Fruit fly (Drosophila melanogaster) whole organism, embryonic: ENCODE measurements around the gene CG6830.

Source experiments
- Atf3 ChIP-seq: fragments of 200-800 bp; sonication (Bioruptor generic); optimal IDR thresholded peaks from 3 replicates; lab custom pipeline; 2016; ENCODE audit warnings: missing biosample characterization, missing genetic modification characterization
- Blimp-1 ChIP-seq: fragments of 200-800 bp; sonication (Bioruptor generic); optimal IDR thresholded peaks from 3 replicates; lab custom pipeline; 2018; ENCODE audit warnings: missing biosample characterization, missing genetic modification characterization, mild to moderate bottlenecking, moderate library complexity, missing genetic modification reagents
- CG10147 ChIP-seq: fragments of 200-800 bp; sonication (Bioruptor generic); optimal IDR thresholded peaks from 2 replicates; lab custom pipeline; 2019; ENCODE audit warnings: missing biosample characterization, mild to moderate bottlenecking, missing genetic modification characterization, moderate library complexity
- CG10366 ChIP-seq: fragments of 200-800 bp; sonication (Bioruptor generic); IDR thresholded peaks from 2 replicates; pipeline ENCODE4 v1.3.6; 2022; ENCODE audit warnings: missing biosample characterization, missing genetic modification characterization
- CG10654 ChIP-seq: fragments of 200-800 bp; sonication (Bioruptor generic); optimal IDR thresholded peaks from 2 replicates; lab custom pipeline; 2016; ENCODE audit warnings: missing biosample characterization, missing genetic modification characterization
- CG11247 ChIP-seq: fragments of 200-800 bp; sonication (Bioruptor generic); IDR thresholded peaks from 2 replicates; pipeline ENCODE4 v1.3.6; 2022; ENCODE audit warnings: missing biosample characterization, missing genetic modification characterization
- CG12155 ChIP-seq: fragments of 200-800 bp; sonication (Bioruptor generic); optimal IDR thresholded peaks from 3 replicates; lab custom pipeline; 2016; ENCODE audit warnings: missing biosample characterization, missing genetic modification characterization
- CG12236 ChIP-seq: fragments of 200-800 bp; sonication (Bioruptor generic); optimal IDR thresholded peaks from 2 replicates; lab custom pipeline; 2016; ENCODE audit warnings: missing biosample characterization, missing genetic modification characterization
- CG12744 ChIP-seq: fragments of 200-800 bp; sonication (Bioruptor generic); optimal IDR thresholded peaks from 2 replicates; lab custom pipeline; 2016; ENCODE audit warnings: missing biosample characterization, missing genetic modification characterization
- CG12769 ChIP-seq: fragments of 200-800 bp; sonication (Bioruptor generic); optimal IDR thresholded peaks from 2 replicates; lab custom pipeline; 2019; ENCODE audit warnings: missing biosample characterization, mild to moderate bottlenecking, missing genetic modification characterization, moderate library complexity
- CG13775 ChIP-seq: fragments of 200-800 bp; sonication (Bioruptor generic); optimal IDR thresholded peaks from 3 replicates; lab custom pipeline; 2017; ENCODE audit warnings: missing biosample characterization, mild to moderate bottlenecking, missing genetic modification characterization
- CG15269 ChIP-seq: fragments of 200-800 bp; sonication (Bioruptor generic); optimal IDR thresholded peaks from 2 replicates; lab custom pipeline; 2018; ENCODE audit warnings: missing biosample characterization, mild to moderate bottlenecking, missing genetic modification characterization, moderate library complexity
- CG15601 ChIP-seq: fragments of 200-800 bp; sonication (Bioruptor generic); optimal IDR thresholded peaks from 3 replicates; lab custom pipeline; 2019; ENCODE audit warnings: missing biosample characterization, mild to moderate bottlenecking, missing genetic modification characterization, moderate library complexity
- CG2199 ChIP-seq: fragments of 200-800 bp; sonication (Bioruptor generic); IDR thresholded peaks from 3 replicates; pipeline ENCODE4 v1.3.6; 2022; ENCODE audit warnings: missing biosample characterization, missing genetic modification characterization
- CG2712 ChIP-seq: fragments of 200-800 bp; optimal IDR thresholded peaks from 3 replicates; lab custom pipeline; 2019; ENCODE audit warnings: missing biosample characterization, mild to moderate bottlenecking, missing genetic modification characterization, moderate library complexity
- CG43689 ChIP-seq: fragments of 200-800 bp; sonication (Bioruptor generic); IDR thresholded peaks from 2 replicates; pipeline ENCODE4 v1.3.6; 2022; ENCODE audit warnings: missing biosample characterization, missing genetic modification characterization
- CG6689 ChIP-seq: fragments of 200-800 bp; sonication (Bioruptor generic); IDR thresholded peaks from 2 replicates; pipeline ENCODE4 v1.3.6; 2022; ENCODE audit warnings: missing biosample characterization, missing genetic modification characterization
- CG7357 ChIP-seq: fragments of 200-800 bp; sonication (Bioruptor generic); IDR thresholded peaks from 3 replicates; pipeline ENCODE4 v1.3.6; 2022; ENCODE audit warnings: missing biosample characterization, missing genetic modification characterization
- CG7745 ChIP-seq: fragments of 200-800 bp; sonication (Bioruptor generic); optimal IDR thresholded peaks from 2 replicates; lab custom pipeline; 2018; ENCODE audit warnings: missing biosample characterization, mild to moderate bottlenecking, missing genetic modification characterization, moderate library complexity
- CG9215 ChIP-seq: fragments of 200-800 bp; sonication (Bioruptor generic); IDR thresholded peaks from 2 replicates; pipeline ENCODE4 v1.3.6; 2022; ENCODE audit warnings: missing biosample characterization, missing genetic modification characterization
- CG9609 ChIP-seq: fragments of 200-800 bp; sonication (Bioruptor generic); optimal IDR thresholded peaks from 3 replicates; lab custom pipeline; 2016; ENCODE audit warnings: missing biosample characterization, missing genetic modification characterization
- CG9727 ChIP-seq: fragments of 200-800 bp; sonication (Bioruptor generic); optimal IDR thresholded peaks from 3 replicates; lab custom pipeline; 2017; ENCODE audit warnings: missing biosample characterization, mild to moderate bottlenecking, missing genetic modification characterization
- CG9797 ChIP-seq: fragments of 200-800 bp; sonication (Bioruptor generic); optimal IDR thresholded peaks from 3 replicates; lab custom pipeline; 2018; ENCODE audit warnings: missing biosample characterization, mild to moderate bottlenecking, missing genetic modification characterization
- Camta ChIP-seq: fragments of 200-800 bp; sonication (Bioruptor generic); optimal IDR thresholded peaks from 2 replicates; lab custom pipeline; 2016; ENCODE audit warnings: missing biosample characterization, missing genetic modification characterization
- CkIIα-i1 ChIP-seq: fragments of 200-800 bp; sonication (Bioruptor generic); IDR thresholded peaks from 2 replicates; pipeline ENCODE4 v1.3.6; 2022; ENCODE audit warnings: missing biosample characterization, missing genetic modification characterization
- Eip74EF ChIP-seq, 2 experiments: fragments of 200-800 bp in 1 of 2; fragments of >200 bp in 1 of 2; sonication (Bioruptor generic) in 1 of 2; optimal IDR thresholded peaks; 2 replicates each; lab custom pipeline; 2017 to 2019; ENCODE audit warnings: missing biosample characterization in 2 of 2, missing genetic modification characterization in 2 of 2, mild to moderate bottlenecking in 1 of 2, moderate library complexity in 1 of 2
- Ets65A ChIP-seq: fragments of 200-800 bp; sonication (Bioruptor generic); peaks from one replicate; lab custom pipeline; 2016; ENCODE audit warnings: missing biosample characterization, missing genetic modification characterization
- HHEX ChIP-seq: fragments of 200-800 bp; sonication (Bioruptor generic); optimal IDR thresholded peaks from 3 replicates; lab custom pipeline; 2017; ENCODE audit warnings: missing biosample characterization, mild to moderate bottlenecking, missing genetic modification characterization, missing genetic modification reagents
- Jarid2 ChIP-seq: fragments of 200-800 bp; sonication (Bioruptor generic); optimal IDR thresholded peaks from 3 replicates; lab custom pipeline; 2017; ENCODE audit warnings: mild to moderate bottlenecking, missing biosample characterization, missing genetic modification reagents, missing genetic modification characterization
- MTF-1 ChIP-seq: fragments of 200-800 bp; sonication (Bioruptor generic); optimal IDR thresholded peaks from 2 replicates; lab custom pipeline; 2018; ENCODE audit warnings: missing biosample characterization, mild to moderate bottlenecking, missing genetic modification characterization, borderline replicate concordance
- Mrtf ChIP-seq: fragments of 200-800 bp; sonication (Bioruptor generic); IDR thresholded peaks from 3 replicates; pipeline ENCODE4 v1.3.6; 2022; ENCODE audit warnings: missing biosample characterization, missing genetic modification characterization
- NK7.1 ChIP-seq: fragments of 200-800 bp; sonication (Bioruptor generic); optimal IDR thresholded peaks from 3 replicates; lab custom pipeline; 2016; ENCODE audit warnings: missing biosample characterization, missing genetic modification characterization
- Oli ChIP-seq: fragments of 200-800 bp; sonication (Bioruptor generic); optimal IDR thresholded peaks from 2 replicates; lab custom pipeline; 2018; ENCODE audit warnings: missing biosample characterization, mild to moderate bottlenecking, missing genetic modification characterization, moderate library complexity
- Pdp1 ChIP-seq, 2 experiments: fragments of 200-800 bp; sonication (Bioruptor generic); optimal IDR thresholded peaks; 3 replicates each; lab custom pipeline; 2016; ENCODE audit warnings: missing biosample characterization in 2 of 2, missing genetic modification characterization in 2 of 2, mild to moderate bottlenecking in 1 of 2, moderate library complexity in 1 of 2
- cas ChIP-seq: fragments of 200-800 bp; sonication (Bioruptor generic); IDR thresholded peaks from 2 replicates; pipeline ENCODE4 v1.3.6; 2022; ENCODE audit warnings: missing biosample characterization, missing genetic modification characterization
- chif ChIP-seq, 2 experiments: fragments of 200-800 bp; sonication (Bioruptor generic); optimal IDR thresholded peaks; 3 replicates each; lab custom pipeline; 2016; ENCODE audit warnings: missing biosample characterization in 2 of 2, missing genetic modification characterization in 2 of 2
- chinmo ChIP-seq: fragments of 200-800 bp; sonication (Bioruptor generic); IDR thresholded peaks from 4 replicates; pipeline ENCODE4 v1.3.6; 2022; ENCODE audit warnings: missing biosample characterization, missing genetic modification characterization; ENCODE audit not compliant: partially characterized antibody
- en ChIP-seq: fragments of 200-800 bp; sonication (Bioruptor generic); optimal IDR thresholded peaks from 2 replicates; lab custom pipeline; 2016; ENCODE audit warnings: missing biosample characterization, missing genetic modification characterization
- fd3F ChIP-seq: fragments of 200-800 bp; sonication (Bioruptor generic); optimal IDR thresholded peaks from 2 replicates; lab custom pipeline; 2018; ENCODE audit warnings: missing biosample characterization, mild to moderate bottlenecking, missing genetic modification characterization, moderate library complexity
- hb ChIP-seq: fragments of 200-800 bp; sonication (Bioruptor generic); IDR thresholded peaks from 3 replicates; pipeline ENCODE4 v1.3.6; 2022; ENCODE audit warnings: missing biosample characterization, missing genetic modification characterization; ENCODE audit not compliant: partially characterized antibody
- hth ChIP-seq: fragments of >200 bp; optimal IDR thresholded peaks from 2 replicates; lab custom pipeline; 2017; ENCODE audit warnings: inconsistent platforms
- jigr1 ChIP-seq: fragments of 200-800 bp; sonication (Bioruptor generic); IDR thresholded peaks from 3 replicates; pipeline ENCODE4 v1.3.6; 2022; ENCODE audit warnings: missing biosample characterization, missing genetic modification characterization
- nau ChIP-seq: fragments of 200-800 bp; sonication (Bioruptor generic); optimal IDR thresholded peaks from 3 replicates; lab custom pipeline; 2017; ENCODE audit warnings: missing biosample characterization, mild to moderate bottlenecking, missing genetic modification characterization, missing genetic modification reagents
- nerfin-2 ChIP-seq: fragments of 200-800 bp; sonication (Bioruptor generic); IDR thresholded peaks from 2 replicates; pipeline ENCODE4 v1.3.6; 2022; ENCODE audit warnings: missing biosample characterization, missing genetic modification characterization; ENCODE audit not compliant: partially characterized antibody
- pita ChIP-seq: fragments of 200-800 bp; sonication (Bioruptor generic); optimal IDR thresholded peaks from 2 replicates; lab custom pipeline; 2017; ENCODE audit warnings: missing biosample characterization, mild to moderate bottlenecking, missing genetic modification characterization
- ranshi ChIP-seq: fragments of 200-800 bp; sonication (Bioruptor generic); IDR thresholded peaks from 2 replicates; pipeline ENCODE4 v1.3.6; 2022; ENCODE audit warnings: missing biosample characterization, missing genetic modification characterization
- seq ChIP-seq: fragments of 200-800 bp; sonication (Bioruptor generic); IDR thresholded peaks from 2 replicates; pipeline ENCODE4 v1.3.6; 2022; ENCODE audit warnings: missing biosample characterization, missing genetic modification characterization
- sna ChIP-seq: fragments of 200-800 bp; sonication (Bioruptor generic); IDR thresholded peaks from 2 replicates; pipeline ENCODE4 v1.3.6; 2022; ENCODE audit warnings: missing biosample characterization, missing genetic modification characterization; ENCODE audit not compliant: partially characterized antibody

The CG6830 gene

DNA sequence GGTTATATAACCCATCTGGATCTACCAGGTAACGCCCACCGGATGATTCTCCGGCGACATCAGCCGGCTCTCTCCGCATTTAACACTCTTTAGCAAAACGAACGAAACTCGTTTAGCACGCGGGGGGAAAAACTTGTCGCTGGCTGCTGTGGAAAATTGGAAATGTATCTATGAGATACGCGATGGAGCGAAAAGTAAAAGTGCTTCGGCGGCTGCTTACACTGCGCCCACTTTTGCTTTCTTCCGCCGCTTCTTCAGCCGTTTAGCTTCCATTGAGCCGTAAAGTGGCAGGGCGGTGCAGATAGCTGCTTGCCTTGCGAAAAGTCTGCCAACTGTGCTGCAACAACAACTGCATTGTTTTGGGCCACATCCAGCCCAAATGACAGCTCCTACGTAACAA is 23.0 kb downstream of the CG6830 start:
- TF ChIP-seq Pdp1 (GFP tag; optimal IDR thresholded peaks at IDR 0.05; lab: Kevin White, UChicago), result peak in 1 of 2 experiments; percentile 80
- TF ChIP-seq pita (GFP tag; lab: Kevin White, UChicago), result no peak
- TF ChIP-seq CG10654 (GFP tag; lab: Kevin White, UChicago), result no peak
- TF ChIP-seq CG2199 (GFP tag; lab: Robert Waterston, UW), result 0 out of 3 replicates have a peak, but pooled peaks have one; percentile 10
- no peak for TF ChIP-seq CG9727 (GFP tag; lab: Kevin White, UChicago)
- TF ChIP-seq CG9797 (GFP tag; lab: Kevin White, UChicago), result no peak
- peak; percentile 98 for TF ChIP-seq Blimp-1 (GFP tag; lab: Kevin White, UChicago)
- TF ChIP-seq sna (GFP tag; lab: Robert Waterston, UW), result 0 out of 2 replicates have a peak, but pooled peaks have one; percentile 16
- TF ChIP-seq, all 482 proteins: peak for 4

DNA sequence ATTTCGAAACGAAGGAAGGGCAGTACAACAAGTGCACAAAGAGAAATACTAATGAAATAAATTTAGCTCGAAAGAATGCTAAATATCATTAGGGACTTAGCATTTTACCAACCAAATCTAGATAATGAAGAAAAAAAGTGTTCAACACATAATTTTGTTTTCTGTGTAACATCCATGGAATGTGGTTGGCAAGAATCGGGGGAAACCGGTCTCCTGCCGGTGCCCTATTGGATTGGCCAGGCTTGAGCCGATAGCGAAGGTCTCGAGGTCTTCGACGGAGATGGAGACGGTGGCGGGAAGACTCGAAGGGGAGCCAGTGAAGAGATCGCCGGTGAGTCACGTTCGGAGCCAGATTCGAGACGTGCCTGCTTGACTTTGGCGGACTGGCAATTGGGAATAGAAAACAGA is 26.4 kb downstream of the CG6830 start:
- TF ChIP-seq CG2712 (tag; lab: Kevin White, UChicago) (peak; percentile 73), CG43689 (GFP tag; lab: Robert Waterston, UW) (no peak), CkIIα-i1 (GFP tag; lab: Robert Waterston, UW) (no peak; the same call in 1 of the 2 replicates), CG7357 (no peak), Atf3 (GFP tag; lab: Kevin White, UChicago) (no peak), Eip74EF (GFP tag; optimal IDR thresholded peaks at IDR 0.05; lab: Kevin White, UChicago) (no peak), CG10147 (GFP tag; lab: Kevin White, UChicago) (peak; percentile 19), CG13775 (GFP tag; lab: Kevin White, UChicago) (no peak), CG10366 (GFP tag; lab: Robert Waterston, UW) (no peak; the same call in 1 of the 2 replicates), Camta (GFP tag; lab: Kevin White, UChicago) (peak; percentile 5), CG15601 (tag; lab: Kevin White, UChicago) (peak; percentile 2), nerfin-2 (no peak), CG7745 (tag; lab: Kevin White, UChicago) (no peak), NK7.1 (GFP tag; lab: Kevin White, UChicago) (no peak), HHEX (no peak), CG2199 (GFP tag; lab: Robert Waterston, UW) (no peak), CG9609 (GFP tag; lab: Kevin White, UChicago) (no peak), fd3F (GFP tag; lab: Kevin White, UChicago) (no peak), ranshi (GFP tag; lab: Robert Waterston, UW) (peak; percentile 30; the same call in 1 of the 2 replicates), CG9215 (no peak), CG12155 (GFP tag; lab: Kevin White, UChicago) (peak; percentile 26), hth (lab: Kevin White, UChicago) (no peak), chif (GFP tag; optimal IDR thresholded peaks at IDR 0.05; lab: Kevin White, UChicago) (peak in 1 of 2 experiments; percentile 27), seq (GFP tag; lab: Robert Waterston, UW) (no peak), MTF-1 (no peak), CG12769 (peak; percentile 74), cas (no peak), CG12236 (GFP tag; lab: Kevin White, UChicago) (peak; percentile 10), en (no peak), Mrtf (GFP tag; lab: Robert Waterston, UW) (no peak), CG12744 (GFP tag; lab: Kevin White, UChicago) (no peak), Ets65A (GFP tag; lab: Kevin White, UChicago) (peak; percentile 78), CG6689 (0 out of 2 replicates have a peak, but pooled peaks have one; percentile 24), CG15269 (tag; lab: Kevin White, UChicago) (peak; percentile 3), CG11247 (GFP tag; lab: Robert Waterston, UW) (0 out of 2 replicates have a peak, but pooled peaks have one; percentile 41), chinmo (GFP tag; lab: Robert Waterston, UW) (0 out of 4 replicates have a peak, but pooled peaks have one; percentile 67), nau (GFP tag; lab: Kevin White, UChicago) (no peak), Oli (tag; lab: Kevin White, UChicago) (no peak), Jarid2 (GFP tag; lab: Kevin White, UChicago) (no peak), hb (GFP tag; lab: Robert Waterston, UW) (no peak), jigr1 (GFP tag; lab: Robert Waterston, UW) (no peak)
